Fruit fly (Drosophila melanogaster) whole organism, embryonic: ENCODE data around the gene VhaSFD.

Source experiments
- ATbp ChIP-seq: fragments of 200-800 bp; sonication (Bioruptor generic); optimal IDR thresholded peaks from 2 replicates; lab custom pipeline; 2017; ENCODE audit warnings: missing biosample characterization, mild to moderate bottlenecking, missing genetic modification characterization, missing genetic modification reagents
- Adf1 ChIP-seq: fragments of 200-800 bp; sonication (Bioruptor generic); IDR thresholded peaks from 2 replicates; pipeline ENCODE4 v1.3.6; 2022; ENCODE audit warnings: missing biosample characterization, missing genetic modification characterization
- CG11398 ChIP-seq: fragments of 200-800 bp; sonication (Bioruptor generic); optimal IDR thresholded peaks from 2 replicates; lab custom pipeline; 2016; ENCODE audit warnings: missing biosample characterization, missing genetic modification characterization
- CG13775 ChIP-seq: fragments of 200-800 bp; sonication (Bioruptor generic); optimal IDR thresholded peaks from 3 replicates; lab custom pipeline; 2017; ENCODE audit warnings: missing biosample characterization, mild to moderate bottlenecking, missing genetic modification characterization
- CG14667 ChIP-seq: fragments of 200-800 bp; sonication (Bioruptor generic); IDR thresholded peaks from 2 replicates; pipeline ENCODE4 v1.3.6; 2022; ENCODE audit warnings: missing biosample characterization, missing genetic modification characterization
- CG15269 ChIP-seq: fragments of 200-800 bp; sonication (Bioruptor generic); optimal IDR thresholded peaks from 2 replicates; lab custom pipeline; 2018; ENCODE audit warnings: missing biosample characterization, mild to moderate bottlenecking, missing genetic modification characterization, moderate library complexity
- CG16815 ChIP-seq: fragments of 200-800 bp; sonication (Bioruptor generic); optimal IDR thresholded peaks from 3 replicates; lab custom pipeline; 2017; ENCODE audit warnings: missing biosample characterization, mild to moderate bottlenecking, missing genetic modification characterization
- CG17385 ChIP-seq: fragments of 200-800 bp; sonication (Bioruptor generic); optimal IDR thresholded peaks from 3 replicates; lab custom pipeline; 2018; ENCODE audit warnings: missing biosample characterization, mild to moderate bottlenecking, missing genetic modification characterization
- CG17829 ChIP-seq: fragments of 200-800 bp; optimal IDR thresholded peaks from 2 replicates; lab custom pipeline; 2019; ENCODE audit warnings: missing biosample characterization, mild to moderate bottlenecking, missing genetic modification characterization, moderate library complexity
- CG1792 ChIP-seq: fragments of 200-800 bp; sonication (Bioruptor generic); optimal IDR thresholded peaks from 2 replicates; lab custom pipeline; 2016; ENCODE audit warnings: missing biosample characterization, missing genetic modification characterization
- CG2889 ChIP-seq: fragments of 200-800 bp; sonication (Bioruptor generic); IDR thresholded peaks from 3 replicates; pipeline ENCODE4 v1.3.6; 2022; ENCODE audit warnings: missing biosample characterization, missing genetic modification characterization
- CG30431 ChIP-seq: fragments of 200-800 bp; sonication (Bioruptor generic); optimal IDR thresholded peaks from 2 replicates; lab custom pipeline; 2017; ENCODE audit warnings: missing biosample characterization, missing genetic modification characterization
- CG3065 ChIP-seq: fragments of 200-800 bp; sonication (Bioruptor generic); optimal IDR thresholded peaks from 2 replicates; lab custom pipeline; 2016; ENCODE audit warnings: missing biosample characterization, missing genetic modification characterization
- CG31365 ChIP-seq: fragments of 200-800 bp; sonication (Bioruptor generic); optimal IDR thresholded peaks from 2 replicates; lab custom pipeline; 2018; ENCODE audit warnings: missing biosample characterization, mild to moderate bottlenecking, missing genetic modification characterization
- CG3407 ChIP-seq: fragments of 200-800 bp; sonication (Bioruptor generic); optimal IDR thresholded peaks from 2 replicates; lab custom pipeline; 2018; ENCODE audit warnings: missing biosample characterization, mild to moderate bottlenecking, missing genetic modification characterization
- CG3847 ChIP-seq: fragments of 200-800 bp; sonication (Bioruptor generic); IDR thresholded peaks from 2 replicates; pipeline ENCODE4 v1.3.6; 2022; ENCODE audit warnings: missing biosample characterization, missing genetic modification characterization
- CG4820 ChIP-seq: fragments of 200-800 bp; sonication (Bioruptor generic); optimal IDR thresholded peaks from 3 replicates; lab custom pipeline; 2016; ENCODE audit warnings: missing biosample characterization, missing genetic modification characterization
- CG7372 ChIP-seq: fragments of 200-800 bp; sonication (Bioruptor generic); IDR thresholded peaks from 2 replicates; pipeline ENCODE4 v1.3.6; 2022; ENCODE audit warnings: missing biosample characterization, missing genetic modification characterization
- CG8924 ChIP-seq: fragments of 200-800 bp; optimal IDR thresholded peaks from 3 replicates; lab custom pipeline; 2019; ENCODE audit warnings: missing biosample characterization, mild to moderate bottlenecking, missing genetic modification characterization, moderate library complexity
- CG9817 ChIP-seq: fragments of 200-800 bp; sonication (Bioruptor generic); optimal IDR thresholded peaks from 2 replicates; lab custom pipeline; 2018; ENCODE audit warnings: missing biosample characterization, mild to moderate bottlenecking, missing genetic modification characterization, moderate library complexity
- CG9932 ChIP-seq: fragments of 200-800 bp; sonication (Bioruptor generic); IDR thresholded peaks from 2 replicates; pipeline ENCODE4 v1.3.6; 2022; ENCODE audit warnings: missing biosample characterization, missing genetic modification characterization
- Deaf1 ChIP-seq: fragments of 200-800 bp; optimal IDR thresholded peaks from 3 replicates; lab custom pipeline; 2019; ENCODE audit warnings: missing biosample characterization, mild to moderate bottlenecking, missing genetic modification characterization, moderate library complexity
- Dp ChIP-seq: fragments of 200-800 bp; sonication (Bioruptor generic); optimal IDR thresholded peaks from 2 replicates; lab custom pipeline; 2018; ENCODE audit warnings: missing biosample characterization, mild to moderate bottlenecking, missing genetic modification characterization, moderate library complexity
- Gsc ChIP-seq: fragments of 200-800 bp; sonication (Bioruptor generic); IDR thresholded peaks from 2 replicates; pipeline ENCODE4 v1.3.6; 2022; ENCODE audit warnings: missing biosample characterization, missing genetic modification characterization
- HHEX ChIP-seq: fragments of 200-800 bp; sonication (Bioruptor generic); optimal IDR thresholded peaks from 3 replicates; lab custom pipeline; 2017; ENCODE audit warnings: missing biosample characterization, mild to moderate bottlenecking, missing genetic modification characterization, missing genetic modification reagents
- Hr51 ChIP-seq, 2 experiments: fragments of 200-800 bp; sonication (Bioruptor generic); optimal IDR thresholded peaks; 2 replicates in 1 of 2; 3 replicates in 1 of 2; lab custom pipeline; 2016 to 2018; ENCODE audit warnings: missing biosample characterization in 2 of 2, missing genetic modification characterization in 2 of 2, mild to moderate bottlenecking in 1 of 2, moderate library complexity in 1 of 2
- Lim3 ChIP-seq: fragments of 200-800 bp; sonication (Bioruptor generic); IDR thresholded peaks from 2 replicates; pipeline ENCODE4 v1.3.6; 2022; ENCODE audit warnings: missing biosample characterization, missing genetic modification characterization
- Lpt ChIP-seq: fragments of >200 bp; optimal IDR thresholded peaks from 2 replicates; lab custom pipeline; 2018; ENCODE audit warnings: missing biosample characterization, missing genetic modification characterization
- Optix ChIP-seq: fragments of 200-800 bp; sonication (Bioruptor generic); IDR thresholded peaks from 3 replicates; pipeline ENCODE4 v1.3.6; 2022; ENCODE audit warnings: missing biosample characterization, missing genetic modification characterization
- Rfx ChIP-seq: fragments of 200-800 bp; sonication (Bioruptor generic); IDR thresholded peaks from 2 replicates; pipeline ENCODE4 v1.3.6; 2022; ENCODE audit warnings: missing biosample characterization, missing genetic modification characterization
- Ssrp ChIP-seq: fragments of 200-800 bp; sonication (Bioruptor generic); optimal IDR thresholded peaks from 2 replicates; lab custom pipeline; 2018; ENCODE audit warnings: missing biosample characterization, mild to moderate bottlenecking, missing genetic modification characterization, moderate library complexity
- Tbp ChIP-seq: fragments of >200 bp; optimal IDR thresholded peaks from 2 replicates; lab custom pipeline; 2018; ENCODE audit warnings: missing biosample characterization, missing genetic modification characterization
- YL-1 ChIP-seq: fragments of 200-800 bp; sonication (Bioruptor generic); optimal IDR thresholded peaks from 3 replicates; lab custom pipeline; 2017; ENCODE audit warnings: missing biosample characterization, mild to moderate bottlenecking, missing genetic modification characterization
- caup ChIP-seq: fragments of 200-800 bp; sonication (Bioruptor generic); optimal IDR thresholded peaks from 3 replicates; lab custom pipeline; 2017; ENCODE audit warnings: missing biosample characterization, mild to moderate bottlenecking, missing genetic modification characterization, moderate library complexity; ENCODE audit not compliant: severe bottlenecking
- chif ChIP-seq, 2 experiments: fragments of 200-800 bp; sonication (Bioruptor generic); optimal IDR thresholded peaks; 3 replicates each; lab custom pipeline; 2016; ENCODE audit warnings: missing biosample characterization in 2 of 2, missing genetic modification characterization in 2 of 2
- chm ChIP-seq: fragments of 200-800 bp; sonication (Bioruptor generic); IDR thresholded peaks from 2 replicates; pipeline ENCODE4 v1.3.6; 2022; ENCODE audit warnings: missing biosample characterization, missing genetic modification characterization
- chn ChIP-seq: fragments of 200-800 bp; sonication (Bioruptor generic); optimal IDR thresholded peaks from 2 replicates; lab custom pipeline; 2016; ENCODE audit warnings: missing biosample characterization, missing genetic modification characterization
- ci ChIP-seq: fragments of 200-800 bp; sonication (Bioruptor generic); IDR thresholded peaks from 3 replicates; pipeline ENCODE4 v1.3.6; 2022; ENCODE audit warnings: missing biosample characterization, missing genetic modification characterization
- fd96Cb ChIP-seq: fragments of 200-800 bp; sonication (Bioruptor generic); optimal IDR thresholded peaks from 2 replicates; lab custom pipeline; 2018; ENCODE audit warnings: missing biosample characterization, mild to moderate bottlenecking, missing genetic modification characterization, moderate library complexity
- grau ChIP-seq: fragments of 200-800 bp; optimal IDR thresholded peaks from 3 replicates; lab custom pipeline; 2019; ENCODE audit warnings: missing biosample characterization, mild to moderate bottlenecking, missing genetic modification characterization, moderate library complexity
- grn ChIP-seq: fragments of 200-800 bp; sonication (Bioruptor generic); optimal IDR thresholded peaks from 3 replicates; lab custom pipeline; 2017; ENCODE audit warnings: missing biosample characterization, missing genetic modification characterization
- lab ChIP-seq: fragments of 200-800 bp; sonication (Bioruptor generic); optimal IDR thresholded peaks from 3 replicates; lab custom pipeline; 2017; ENCODE audit warnings: missing biosample characterization, missing genetic modification characterization, mild to moderate bottlenecking, moderate library complexity, missing genetic modification reagents
- lola ChIP-seq, 3 experiments: fragments of >200 bp in 2 of 3; fragments of 200-800 bp in 1 of 3; sonication (Bioruptor generic) in 1 of 3; optimal IDR thresholded peaks; 2 replicates each; lab custom pipeline; 2017 to 2019; ENCODE audit warnings: missing biosample characterization in 3 of 3, missing genetic modification characterization in 3 of 3, mild to moderate bottlenecking in 1 of 3, moderate library complexity in 1 of 3
- luna ChIP-seq: fragments of 200-800 bp; sonication (Bioruptor generic); optimal IDR thresholded peaks from 2 replicates; lab custom pipeline; 2016; ENCODE audit warnings: missing biosample characterization, missing genetic modification characterization
- nmo ChIP-seq: fragments of 200-800 bp; sonication (Bioruptor generic); optimal IDR thresholded peaks from 2 replicates; lab custom pipeline; 2018; ENCODE audit warnings: missing biosample characterization, mild to moderate bottlenecking, missing genetic modification characterization, moderate library complexity
- sens-2 ChIP-seq: fragments of 200-800 bp; sonication (Bioruptor generic); IDR thresholded peaks from 2 replicates; pipeline ENCODE4 v1.3.6; 2022; ENCODE audit warnings: missing biosample characterization, missing genetic modification characterization
- sim ChIP-seq: fragments of 200-800 bp; sonication (Bioruptor generic); IDR thresholded peaks from 2 replicates; pipeline ENCODE4 v1.3.6; 2022; ENCODE audit warnings: missing biosample characterization, missing genetic modification characterization
- unc-4 ChIP-seq: fragments of 200-800 bp; sonication (Bioruptor generic); IDR thresholded peaks from 2 replicates; pipeline ENCODE4 v1.3.6; 2022; ENCODE audit warnings: missing biosample characterization, missing genetic modification characterization; ENCODE audit not compliant: partially characterized antibody
- vnd ChIP-seq: fragments of 200-800 bp; sonication (Bioruptor generic); IDR thresholded peaks from 3 replicates; pipeline ENCODE4 v1.3.6; 2022; ENCODE audit warnings: missing biosample characterization, missing genetic modification characterization; ENCODE audit not compliant: partially characterized antibody
- zfh2 ChIP-seq: fragments of 200-800 bp; sonication (Bioruptor generic); optimal IDR thresholded peaks from 2 replicates; lab custom pipeline; 2016; ENCODE audit warnings: missing biosample characterization, missing genetic modification characterization

The VhaSFD gene

dm6 chr2L:16709693-16710092, 17.9 kb downstream of the VhaSFD start (continued):
- peak; percentile 74 for TF ChIP-seq nmo (GFP tag; lab: Kevin White, UChicago)
- peak; percentile 68; the same call in 1 of the 2 replicates for TF ChIP-seq sim (GFP tag; lab: Robert Waterston, UW)
- TF ChIP-seq CG8924, result peak; percentile 82
- TF ChIP-seq Lim3 (GFP tag; lab: Robert Waterston, UW), result peak; percentile 30; the same call in 1 of the 2 replicates
- TF ChIP-seq CG7372 (GFP tag; lab: Robert Waterston, UW), result no peak
- peak; percentile 38 for TF ChIP-seq CG30431 (GFP tag; lab: Kevin White, UChicago)
- peak; percentile 51 for TF ChIP-seq fd96Cb (tag; lab: Kevin White, UChicago)
- peak; percentile 87 for TF ChIP-seq CG15269 (tag; lab: Kevin White, UChicago)
- peak in 1 of 2 experiments; percentile 28 for TF ChIP-seq chif (GFP tag; optimal IDR thresholded peaks at IDR 0.05; lab: Kevin White, UChicago)
- no peak for TF ChIP-seq CG14667
- no peak for TF ChIP-seq HHEX
- TF ChIP-seq CG3847, result peak; percentile 69
- TF ChIP-seq ATbp, result peak; percentile 60
- TF ChIP-seq Deaf1 (tag; lab: Kevin White, UChicago), result peak; percentile 59
- peak; percentile 71 for TF ChIP-seq grn (GFP tag; lab: Kevin White, UChicago)
- peak in 1 of 2 experiments; percentile 85 for TF ChIP-seq Hr51 (GFP tag; optimal IDR thresholded peaks at IDR 0.05; lab: Kevin White, UChicago)
- no peak for TF ChIP-seq Lpt (GFP tag; lab: Kevin White, UChicago)
- TF ChIP-seq CG13775 (GFP tag; lab: Kevin White, UChicago), result peak; percentile 49
- TF ChIP-seq Tbp (GFP tag; lab: Kevin White, UChicago), result no peak
- no peak for TF ChIP-seq CG16815 (GFP tag; lab: Kevin White, UChicago)
- TF ChIP-seq CG17385 (GFP tag; lab: Kevin White, UChicago), result peak; percentile 77
- peak; percentile 83 for TF ChIP-seq Rfx (GFP tag; lab: Robert Waterston, UW)
- no peak for TF ChIP-seq CG11398 (GFP tag; lab: Kevin White, UChicago)
- TF ChIP-seq Optix (GFP tag; lab: Robert Waterston, UW), result peak; percentile 22; the same call in 1 of the 3 replicates
- TF ChIP-seq Adf1 (GFP tag; lab: Robert Waterston, UW), result peak; percentile 42; the same call in 1 of the 2 replicates
- peak; percentile 72 for TF ChIP-seq Ssrp (tag; lab: Kevin White, UChicago)
- TF ChIP-seq CG3407 (GFP tag; lab: Kevin White, UChicago), result peak; percentile 68
- TF ChIP-seq lola (GFP tag; optimal IDR thresholded peaks at IDR 0.05; lab: Kevin White, UChicago), result peak in 1 of 3 experiments; percentile 57
- TF ChIP-seq luna (GFP tag; lab: Kevin White, UChicago), result no peak
- peak; percentile 67 for TF ChIP-seq sens-2 (GFP tag; lab: Robert Waterston, UW)
- peak; percentile 57 for TF ChIP-seq caup (GFP tag; lab: Kevin White, UChicago)
- no peak for TF ChIP-seq CG31365 (tag; lab: Kevin White, UChicago)
- no peak for TF ChIP-seq unc-4 (GFP tag; lab: Robert Waterston, UW)
- peak; percentile 79 for TF ChIP-seq grau (tag; lab: Kevin White, UChicago)
- no peak for TF ChIP-seq lab (GFP tag; lab: Kevin White, UChicago)
- TF ChIP-seq CG9932 (GFP tag; lab: Robert Waterston, UW), result peak; percentile 74
- TF ChIP-seq CG9817 (tag; lab: Kevin White, UChicago), result peak; percentile 66
- TF ChIP-seq Dp (GFP tag; lab: Kevin White, UChicago), result no peak
- 0 out of 3 replicates have a peak, but pooled peaks have one; percentile 54 for TF ChIP-seq CG2889 (GFP tag; lab: Robert Waterston, UW)
- TF ChIP-seq ci (GFP tag; lab: Robert Waterston, UW), result peak; percentile 91
- no peak for TF ChIP-seq CG17829 (tag; lab: Kevin White, UChicago)
- TF ChIP-seq zfh2 (GFP tag; lab: Kevin White, UChicago), result no peak
- TF ChIP-seq CG4820 (GFP tag; lab: Kevin White, UChicago), result peak; percentile 55
- TF ChIP-seq CG1792 (GFP tag; lab: Kevin White, UChicago), result peak; percentile 42
- peak; percentile 18 for TF ChIP-seq chn
- no peak for TF ChIP-seq Gsc (GFP tag; lab: Robert Waterston, UW)
- no peak for TF ChIP-seq CG3065 (GFP tag; lab: Kevin White, UChicago)
- TF ChIP-seq chm (GFP tag; lab: Robert Waterston, UW), result peak; percentile 73
- TF ChIP-seq YL-1 (GFP tag; lab: Kevin White, UChicago), result no peak
- TF ChIP-seq vnd (GFP tag; lab: Robert Waterston, UW), result no peak
